Fruit fly (Drosophila melanogaster) whole organism, embryonic: ENCODE data around the gene Ptpmeg2.
A peak's percentile ranks its signal among the peaks of the same experiment; 100 is the strongest.

Experiments used
- Atf3 ChIP-seq: fragments of 200-800 bp; sonication (Bioruptor generic); optimal IDR thresholded peaks from 3 replicates; lab custom pipeline; 2016; ENCODE audit warnings: missing biosample characterization, missing genetic modification characterization
- Blimp-1 ChIP-seq: fragments of 200-800 bp; sonication (Bioruptor generic); optimal IDR thresholded peaks from 3 replicates; lab custom pipeline; 2018; ENCODE audit warnings: missing biosample characterization, missing genetic modification characterization, mild to moderate bottlenecking, moderate library complexity, missing genetic modification reagents
- C15 ChIP-seq: fragments of 200-800 bp; sonication (Bioruptor generic); IDR thresholded peaks from 3 replicates; pipeline ENCODE4 v1.3.6; 2022; ENCODE audit warnings: missing biosample characterization, missing genetic modification characterization
- CG10565 ChIP-seq: fragments of 200-800 bp; sonication (Bioruptor generic); optimal IDR thresholded peaks from 3 replicates; lab custom pipeline; 2016; ENCODE audit warnings: missing biosample characterization, mild to moderate bottlenecking, missing genetic modification characterization
- CG11456 ChIP-seq: fragments of 200-800 bp; sonication (Bioruptor generic); IDR thresholded peaks from 3 replicates; pipeline ENCODE4 v1.3.6; 2022; ENCODE audit warnings: missing biosample characterization, missing genetic modification characterization
- CG14014 ChIP-seq: fragments of 200-800 bp; sonication (Bioruptor generic); IDR thresholded peaks from 2 replicates; pipeline ENCODE4 v1.3.6; 2022; ENCODE audit warnings: missing biosample characterization, missing genetic modification characterization
- CG15073 ChIP-seq: fragments of 200-800 bp; sonication (Bioruptor generic); optimal IDR thresholded peaks from 2 replicates; lab custom pipeline; 2016; ENCODE audit warnings: missing biosample characterization, missing genetic modification characterization
- CG1602 ChIP-seq: fragments of 200-800 bp; sonication (Bioruptor generic); optimal IDR thresholded peaks from 3 replicates; lab custom pipeline; 2016; ENCODE audit warnings: missing biosample characterization, missing genetic modification characterization
- CG1603 ChIP-seq: fragments of 200-800 bp; sonication (Bioruptor generic); optimal IDR thresholded peaks from 2 replicates; lab custom pipeline; 2019; ENCODE audit warnings: missing biosample characterization, mild to moderate bottlenecking, missing genetic modification characterization, moderate library complexity
- CG16863 ChIP-seq: fragments of 200-800 bp; sonication (Bioruptor generic); optimal IDR thresholded peaks from 3 replicates; lab custom pipeline; 2016; ENCODE audit warnings: missing biosample characterization, missing genetic modification characterization
- CG17802 ChIP-seq: fragments of 200-800 bp; sonication (Bioruptor generic); optimal IDR thresholded peaks from 2 replicates; lab custom pipeline; 2018; ENCODE audit warnings: missing biosample characterization, mild to moderate bottlenecking, missing genetic modification characterization, moderate library complexity
- CG17829 ChIP-seq: fragments of 200-800 bp; optimal IDR thresholded peaks from 2 replicates; lab custom pipeline; 2019; ENCODE audit warnings: missing biosample characterization, mild to moderate bottlenecking, missing genetic modification characterization, moderate library complexity
- CG1792 ChIP-seq: fragments of 200-800 bp; sonication (Bioruptor generic); optimal IDR thresholded peaks from 2 replicates; lab custom pipeline; 2016; ENCODE audit warnings: missing biosample characterization, missing genetic modification characterization
- CG2678 ChIP-seq: fragments of 200-800 bp; sonication (Bioruptor generic); optimal IDR thresholded peaks from 3 replicates; lab custom pipeline; 2019; ENCODE audit warnings: missing biosample characterization, mild to moderate bottlenecking, missing genetic modification characterization, moderate library complexity
- CG2712 ChIP-seq: fragments of 200-800 bp; optimal IDR thresholded peaks from 3 replicates; lab custom pipeline; 2019; ENCODE audit warnings: missing biosample characterization, mild to moderate bottlenecking, missing genetic modification characterization, moderate library complexity
- CG30403 ChIP-seq: fragments of 200-800 bp; sonication (Bioruptor generic); optimal IDR thresholded peaks from 3 replicates; lab custom pipeline; 2016; ENCODE audit warnings: missing biosample characterization, missing genetic modification characterization
- CG4854 ChIP-seq: fragments of 200-800 bp; sonication (Bioruptor generic); optimal IDR thresholded peaks from 2 replicates; lab custom pipeline; 2016; ENCODE audit warnings: missing biosample characterization, missing genetic modification characterization, inconsistent platforms
- CG6854 ChIP-seq: fragments of 200-800 bp; sonication (Bioruptor generic); optimal IDR thresholded peaks from 3 replicates; lab custom pipeline; 2017; ENCODE audit warnings: missing biosample characterization, mild to moderate bottlenecking, missing genetic modification characterization
- CG7271 ChIP-seq: fragments of 200-800 bp; sonication (Bioruptor generic); optimal IDR thresholded peaks from 2 replicates; lab custom pipeline; 2018; ENCODE audit warnings: missing biosample characterization, mild to moderate bottlenecking, missing genetic modification characterization, moderate library complexity
- CG8281 ChIP-seq: fragments of 200-800 bp; sonication (Bioruptor generic); optimal IDR thresholded peaks from 2 replicates; lab custom pipeline; 2018; ENCODE audit warnings: missing biosample characterization, mild to moderate bottlenecking, missing genetic modification characterization, moderate library complexity
- CG8478 ChIP-seq: fragments of >200 bp; optimal IDR thresholded peaks from 2 replicates; lab custom pipeline; 2018
- CG9609 ChIP-seq: fragments of 200-800 bp; sonication (Bioruptor generic); optimal IDR thresholded peaks from 3 replicates; lab custom pipeline; 2016; ENCODE audit warnings: missing biosample characterization, missing genetic modification characterization
- CTCF ChIP-seq: fragments of 200-800 bp; sonication (Bioruptor generic); optimal IDR thresholded peaks from 2 replicates; lab custom pipeline; 2017; ENCODE audit warnings: missing biosample characterization, mild to moderate bottlenecking, missing genetic modification characterization, moderate library complexity
- E2f2 ChIP-seq: fragments of 200-800 bp; sonication (Bioruptor generic); IDR thresholded peaks from 2 replicates; pipeline ENCODE4 v1.3.6; 2022; ENCODE audit warnings: missing biosample characterization, missing genetic modification characterization
- ERR ChIP-seq: fragments of 200-800 bp; sonication (Bioruptor generic); optimal IDR thresholded peaks from 2 replicates; lab custom pipeline; 2016; ENCODE audit warnings: missing biosample characterization, missing genetic modification characterization
- HLH3B ChIP-seq: fragments of 200-800 bp; sonication (Bioruptor generic); IDR thresholded peaks from 2 replicates; pipeline ENCODE4 v1.3.6; 2022; ENCODE audit warnings: missing biosample characterization, missing genetic modification characterization
- Jarid2 ChIP-seq: fragments of 200-800 bp; sonication (Bioruptor generic); optimal IDR thresholded peaks from 3 replicates; lab custom pipeline; 2017; ENCODE audit warnings: mild to moderate bottlenecking, missing biosample characterization, missing genetic modification reagents, missing genetic modification characterization
- Max ChIP-seq: fragments of 200-800 bp; sonication (Bioruptor generic); optimal IDR thresholded peaks from 2 replicates; lab custom pipeline; 2016; ENCODE audit warnings: missing biosample characterization, mild to moderate bottlenecking, missing genetic modification characterization
- NFAT ChIP-seq: fragments of 200-800 bp; sonication (Bioruptor generic); IDR thresholded peaks from 2 replicates; pipeline ENCODE4 v1.3.6; 2022; ENCODE audit warnings: missing biosample characterization, missing genetic modification characterization
- NfI ChIP-seq: fragments of 200-800 bp; sonication (Bioruptor generic); optimal IDR thresholded peaks from 3 replicates; lab custom pipeline; 2018; ENCODE audit warnings: missing biosample characterization, mild to moderate bottlenecking, missing genetic modification characterization, moderate library complexity
- Oli ChIP-seq: fragments of 200-800 bp; sonication (Bioruptor generic); optimal IDR thresholded peaks from 2 replicates; lab custom pipeline; 2018; ENCODE audit warnings: missing biosample characterization, mild to moderate bottlenecking, missing genetic modification characterization, moderate library complexity
- aop ChIP-seq: fragments of 200-800 bp; sonication (Bioruptor generic); IDR thresholded peaks from 2 replicates; pipeline ENCODE4 v1.3.6; 2022; ENCODE audit warnings: missing biosample characterization, missing genetic modification characterization
- ap ChIP-seq: fragments of 200-800 bp; sonication (Bioruptor generic); IDR thresholded peaks from 2 replicates; pipeline ENCODE4 v1.3.6; 2022; ENCODE audit warnings: missing biosample characterization, missing genetic modification characterization
- ash1 ChIP-seq: fragments of 200-800 bp; sonication (Bioruptor generic); optimal IDR thresholded peaks from 2 replicates; lab custom pipeline; 2018; ENCODE audit warnings: missing biosample characterization, mild to moderate bottlenecking, missing genetic modification characterization
- bcd ChIP-seq: fragments of 200-800 bp; sonication (Bioruptor generic); optimal IDR thresholded peaks from 2 replicates; lab custom pipeline; 2017; ENCODE audit warnings: missing biosample characterization, mild to moderate bottlenecking, missing genetic modification characterization
- caup ChIP-seq: fragments of 200-800 bp; sonication (Bioruptor generic); optimal IDR thresholded peaks from 3 replicates; lab custom pipeline; 2017; ENCODE audit warnings: missing biosample characterization, mild to moderate bottlenecking, missing genetic modification characterization, moderate library complexity; ENCODE audit not compliant: severe bottlenecking
- chn ChIP-seq: fragments of 200-800 bp; sonication (Bioruptor generic); optimal IDR thresholded peaks from 2 replicates; lab custom pipeline; 2016; ENCODE audit warnings: missing biosample characterization, missing genetic modification characterization
- corto ChIP-seq: fragments of 200-800 bp; sonication (Bioruptor generic); optimal IDR thresholded peaks from 2 replicates; lab custom pipeline; 2016; ENCODE audit warnings: missing biosample characterization, mild to moderate bottlenecking, missing genetic modification characterization, moderate library complexity
- crp ChIP-seq, 2 experiments: fragments of 200-800 bp; sonication (Bioruptor generic); optimal IDR thresholded peaks; 2 replicates in 1 of 2; 3 replicates in 1 of 2; lab custom pipeline; 2017; ENCODE audit warnings: missing biosample characterization in 2 of 2, missing genetic modification characterization in 2 of 2, mild to moderate bottlenecking in 1 of 2, moderate library complexity in 1 of 2
- da ChIP-seq: fragments of 200-800 bp; sonication (Bioruptor generic); optimal IDR thresholded peaks from 2 replicates; lab custom pipeline; 2016; ENCODE audit warnings: missing biosample characterization, missing genetic modification characterization
- dysf ChIP-seq: fragments of 200-800 bp; sonication (Bioruptor generic); IDR thresholded peaks from 3 replicates; pipeline ENCODE4 v1.3.6; 2022; ENCODE audit warnings: missing biosample characterization, missing genetic modification characterization
- gcm ChIP-seq: fragments of 200-800 bp; sonication (Bioruptor generic); optimal IDR thresholded peaks from 2 replicates; lab custom pipeline; 2019; ENCODE audit warnings: missing biosample characterization, mild to moderate bottlenecking, missing genetic modification characterization, moderate library complexity
- gcm2 ChIP-seq: fragments of 200-800 bp; sonication (Bioruptor generic); optimal IDR thresholded peaks from 2 replicates; lab custom pipeline; 2016; ENCODE audit warnings: missing biosample characterization, missing genetic modification characterization
- gfzf ChIP-seq: fragments of 200-800 bp; sonication (Bioruptor generic); optimal IDR thresholded peaks from 2 replicates; lab custom pipeline; 2016; ENCODE audit warnings: missing biosample characterization, mild to moderate bottlenecking, missing genetic modification characterization, moderate library complexity
- gt ChIP-seq: fragments of 200-800 bp; sonication (Bioruptor generic); IDR thresholded peaks from 2 replicates; pipeline ENCODE4 v1.3.6; 2022; ENCODE audit warnings: missing biosample characterization, missing genetic modification characterization
- hbn ChIP-seq: fragments of 200-800 bp; sonication (Bioruptor generic); IDR thresholded peaks from 2 replicates; pipeline ENCODE4 v1.3.6; 2022; ENCODE audit warnings: missing biosample characterization, missing genetic modification characterization; ENCODE audit not compliant: partially characterized antibody
- ind ChIP-seq: fragments of 200-800 bp; sonication (Bioruptor generic); optimal IDR thresholded peaks from 3 replicates; lab custom pipeline; 2016; ENCODE audit warnings: missing biosample characterization, missing genetic modification characterization
- inv ChIP-seq: fragments of 200-800 bp; sonication (Bioruptor generic); IDR thresholded peaks from 2 replicates; pipeline ENCODE4 v1.3.6; 2022; ENCODE audit warnings: missing biosample characterization, missing genetic modification characterization; ENCODE audit not compliant: partially characterized antibody
- kah ChIP-seq: fragments of 200-800 bp; sonication (Bioruptor generic); optimal IDR thresholded peaks from 2 replicates; lab custom pipeline; 2018; ENCODE audit warnings: missing biosample characterization, mild to moderate bottlenecking, missing genetic modification characterization
- run ChIP-seq: fragments of 200-800 bp; sonication (Bioruptor generic); optimal IDR thresholded peaks from 3 replicates; lab custom pipeline; 2018; ENCODE audit warnings: missing biosample characterization, mild to moderate bottlenecking, missing genetic modification characterization
- sens-2 ChIP-seq: fragments of 200-800 bp; sonication (Bioruptor generic); IDR thresholded peaks from 2 replicates; pipeline ENCODE4 v1.3.6; 2022; ENCODE audit warnings: missing biosample characterization, missing genetic modification characterization
- tio ChIP-seq: fragments of 200-800 bp; sonication (Bioruptor generic); optimal IDR thresholded peaks from 2 replicates; lab custom pipeline; 2017; ENCODE audit warnings: missing biosample characterization, missing genetic modification characterization, inconsistent platforms
- ttk ChIP-seq: fragments of 200-800 bp; sonication (Bioruptor generic); IDR thresholded peaks from 2 replicates; pipeline ENCODE4 v2.1.2; 2022; ENCODE audit warnings: missing biosample characterization, missing genetic modification characterization

The Ptpmeg2 gene

DNA sequence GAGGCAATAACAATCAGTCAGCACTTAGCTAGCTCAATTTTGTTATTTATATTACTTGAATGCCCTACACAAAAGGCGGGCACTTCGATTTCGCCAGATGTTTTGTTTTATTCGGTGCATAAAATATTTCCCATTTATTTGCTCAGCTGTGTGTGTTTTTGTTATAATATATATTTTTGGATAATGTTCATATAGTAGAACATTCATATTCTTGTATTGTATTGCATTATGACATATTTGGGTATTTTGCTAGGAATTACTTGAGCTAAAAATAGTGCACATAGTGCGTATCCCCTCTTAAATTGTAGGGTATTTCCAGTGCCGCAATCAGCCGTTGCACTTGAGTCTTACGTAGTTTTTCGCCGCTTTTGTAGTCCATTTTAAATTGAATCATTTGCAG lies 69.0 kb downstream of the Ptpmeg2 start (continued):
- no peak for TF ChIP-seq aop (GFP tag; lab: Robert Waterston, UW)
- TF ChIP-seq E2f2 (GFP tag; lab: Robert Waterston, UW), result no peak
- peak; percentile 38 for TF ChIP-seq caup (GFP tag; lab: Kevin White, UChicago)
- no peak for TF ChIP-seq ash1 (GFP tag; lab: Kevin White, UChicago)
- TF ChIP-seq CG17802 (tag; lab: Kevin White, UChicago), result no peak
- TF ChIP-seq CG11456 (GFP tag; lab: Robert Waterston, UW), result no peak
- no peak for TF ChIP-seq HLH3B
- no peak for TF ChIP-seq sens-2
- TF ChIP-seq ind, result peak; percentile 31
- TF ChIP-seq tio (GFP tag; lab: Kevin White, UChicago), result peak; percentile 39
- no peak; the same call in 1 of the 2 replicates for TF ChIP-seq ap
- no peak for TF ChIP-seq CG4854 (GFP tag; lab: Kevin White, UChicago)
- no peak for TF ChIP-seq CG15073 (GFP tag; lab: Kevin White, UChicago)
- peak; percentile 44 for TF ChIP-seq gcm (GFP tag; lab: Kevin White, UChicago)
- no peak for TF ChIP-seq CG7271
- no peak for TF ChIP-seq CG6854 (GFP tag; lab: Kevin White, UChicago)
- TF ChIP-seq CG16863 (GFP tag; lab: Kevin White, UChicago), result no peak
- no peak for TF ChIP-seq CG1792
- TF ChIP-seq gfzf, result no peak
- peak; percentile 34 for TF ChIP-seq NfI (GFP tag; lab: Kevin White, UChicago)
- peak; percentile 45 for TF ChIP-seq corto (GFP tag; lab: Kevin White, UChicago)
- TF ChIP-seq gcm2, result no peak
- no peak for TF ChIP-seq kah
- no peak for TF ChIP-seq da
- TF ChIP-seq gt, result no peak
- peak; percentile 63 for TF ChIP-seq Oli (tag; lab: Kevin White, UChicago)
- no peak for TF ChIP-seq crp (GFP tag; optimal IDR thresholded peaks at IDR 0.05; lab: Kevin White, UChicago)
- no peak for TF ChIP-seq hbn (GFP tag; lab: Robert Waterston, UW)
- TF ChIP-seq CG17829 (tag; lab: Kevin White, UChicago), result peak; percentile 26
- TF ChIP-seq CG2678 (tag; lab: Kevin White, UChicago), result peak; percentile 72
- no peak for TF ChIP-seq CG14014 (GFP tag; lab: Robert Waterston, UW)
- peak; percentile 67 for TF ChIP-seq dysf (GFP tag; lab: Robert Waterston, UW)
- no peak for TF ChIP-seq Jarid2 (GFP tag; lab: Kevin White, UChicago)
- peak; percentile 43 for TF ChIP-seq Blimp-1 (GFP tag; lab: Kevin White, UChicago)
- TF ChIP-seq CG30403 (GFP tag; lab: Kevin White, UChicago), result peak; percentile 57
- peak; percentile 48 for TF ChIP-seq bcd (GFP tag; lab: Kevin White, UChicago)
- no peak for TF ChIP-seq inv (GFP tag; lab: Robert Waterston, UW)
- no peak for TF ChIP-seq CG10565 (GFP tag; lab: Kevin White, UChicago)
- TF ChIP-seq Atf3 (GFP tag; lab: Kevin White, UChicago), result no peak
- TF ChIP-seq ERR (GFP tag; lab: Kevin White, UChicago), result no peak
- TF ChIP-seq CG1602 (GFP tag; lab: Kevin White, UChicago), result no peak
- no peak for TF ChIP-seq NFAT (GFP tag; lab: Robert Waterston, UW)
- no peak for TF ChIP-seq CG8281 (tag; lab: Kevin White, UChicago)
- peak; percentile 10 for TF ChIP-seq chn (GFP tag; lab: Kevin White, UChicago)
- TF ChIP-seq Max, result no peak
- no peak for TF ChIP-seq CG8478 (lab: Kevin White, UChicago)
- TF ChIP-seq CTCF (GFP tag; lab: Kevin White, UChicago), result no peak
- TF ChIP-seq C15 (GFP tag; lab: Robert Waterston, UW), result no peak
- no peak for TF ChIP-seq run (tag; lab: Kevin White, UChicago)
- no peak for TF ChIP-seq ttk (GFP tag; lab: Robert Waterston, UW)
- TF ChIP-seq CG1603 (tag; lab: Kevin White, UChicago), result peak; percentile 40
- TF ChIP-seq CG2712, result peak; percentile 58
- no peak for TF ChIP-seq CG9609
